Fruit fly (Drosophila melanogaster): ENCODE data around the gene CG46309.

- TF ChIP-seq CG1620 (GFP tag; optimal IDR thresholded peaks at IDR 0.05) (no peak), tj (GFP tag; optimal IDR thresholded peaks at IDR 0.05) (no peak), CG7101 (tag; optimal IDR thresholded peaks at IDR 0.05) (no peak), kay (GFP tag; ENCODE audit: borderline replicate concordance) (no peak), CG11617 (GFP tag; optimal IDR thresholded peaks at IDR 0.05) (no peak), bab1 (GFP tag; optimal IDR thresholded peaks at IDR 0.05) (no peak)
These were observed 27.3 kb upstream of the CG46309 start for dm6 chr2L:16278842-16279241.
